Worm (Caenorhabditis elegans): Measurements from ENCODE around the gene csa-1.

Gene csa-1

ce11 chrII:9273984-9274383 is 45.5 kb downstream of the csa-1 start (continued):
- TF ChIP-seq pax-1 (tag; optimal IDR thresholded peaks at IDR 0.05) (no peak), elt-2 (tag; optimal IDR thresholded peaks at IDR 0.05) (peak; percentile 27), ceh-24 (tag; optimal IDR thresholded peaks at IDR 0.05) (no peak), Y22D7AL.16 (tag; optimal IDR thresholded peaks at IDR 0.05) (no peak), hlh-6 (tag; optimal IDR thresholded peaks at IDR 0.05) (no peak), che-1 (tag; optimal IDR thresholded peaks at IDR 0.05) (no peak), nhr-232 (tag; optimal IDR thresholded peaks at IDR 0.05) (no peak), dve-1 (tag; optimal IDR thresholded peaks at IDR 0.05) (peak; percentile 2), hlh-30 (tag; optimal IDR thresholded peaks at IDR 0.05; ENCODE audit: insufficient read depth) (peak; percentile 98), fax-1 (tag; optimal IDR thresholded peaks at IDR 0.05) (no peak), unc-86 (tag; optimal IDR thresholded peaks at IDR 0.05) (no peak), ets-4 (tag; optimal IDR thresholded peaks at IDR 0.05) (no peak), ceh-9 (tag; optimal IDR thresholded peaks at IDR 0.05) (no peak), K09A11.1 (tag; optimal IDR thresholded peaks at IDR 0.05; ENCODE audit: insufficient read depth) (no peak), odd-2 (tag; optimal IDR thresholded peaks at IDR 0.05) (no peak), hlh-15 (tag; optimal IDR thresholded peaks at IDR 0.05) (no peak), ceh-14 (tag; optimal IDR thresholded peaks at IDR 0.05) (no peak), pha-2 (tag; optimal IDR thresholded peaks at IDR 0.05) (no peak), ceh-45 (GFP tag; IDR thresholded peaks at IDR 0.05) (no peak), ztf-16 (tag; optimal IDR thresholded peaks at IDR 0.05) (no peak), F13H6.1 (tag; optimal IDR thresholded peaks at IDR 0.05) (no peak), hlh-8 (tag; optimal IDR thresholded peaks at IDR 0.05) (no peak), ceh-31 (tag; optimal IDR thresholded peaks at IDR 0.05) (peak; percentile 73), ceh-18 (tag; optimal IDR thresholded peaks at IDR 0.05) (peak; percentile 67), madf-2 (tag; optimal IDR thresholded peaks at IDR 0.05) (no peak), npax-4 (tag; optimal IDR thresholded peaks at IDR 0.05) (no peak), lim-6 (tag; optimal IDR thresholded peaks at IDR 0.05) (no peak), pag-3 (tag; optimal IDR thresholded peaks at IDR 0.05; ENCODE audit: borderline replicate concordance) (no peak), ceh-2 (tag; optimal IDR thresholded peaks at IDR 0.05) (no peak), ttx-3 (tag; optimal IDR thresholded peaks at IDR 0.05) (no peak), hlh-13 (GFP tag; optimal IDR thresholded peaks at IDR 0.05) (no peak), pha-4 (tag; optimal IDR thresholded peaks at IDR 0.05) (no peak)

ce11 chrII:9272942-9273341 is 46.6 kb downstream of the csa-1 start, which contains the start of gene C01G6.4:
Gene C01G6.4, minus strand, starts transcription at chrII:9273042.
- no peak for TF ChIP-seq nhr-232 (tag; optimal IDR thresholded peaks at IDR 0.05)
- no peak for TF ChIP-seq odd-2 (tag; optimal IDR thresholded peaks at IDR 0.05)
- TF ChIP-seq nhr-11 (tag; optimal IDR thresholded peaks at IDR 0.05): no peak
- TF ChIP-seq K09A11.1 (tag; optimal IDR thresholded peaks at IDR 0.05; ENCODE audit: insufficient read depth): no peak
- TF ChIP-seq C08G9.2 (tag; optimal IDR thresholded peaks at IDR 0.05): no peak
- no peak for TF ChIP-seq pha-4 (tag; optimal IDR thresholded peaks at IDR 0.05)
- TF ChIP-seq unc-42 (tag; optimal IDR thresholded peaks at IDR 0.05): no peak
- no peak for TF ChIP-seq K02D7.2 (tag; optimal IDR thresholded peaks at IDR 0.05)
- no peak for TF ChIP-seq ceh-2 (tag; optimal IDR thresholded peaks at IDR 0.05)
- no peak for TF ChIP-seq ttx-3 (tag; optimal IDR thresholded peaks at IDR 0.05)
- TF ChIP-seq fkh-10 (GFP tag; optimal IDR thresholded peaks at IDR 0.05): no peak
- TF ChIP-seq dmd-4 (tag; optimal IDR thresholded peaks at IDR 0.05; ENCODE audit: borderline replicate concordance): no peak
- TF ChIP-seq pqm-1 (tag; optimal IDR thresholded peaks at IDR 0.05): no peak
- no peak for TF ChIP-seq T23F11.4 (GFP tag; optimal IDR thresholded peaks at IDR 0.05)

- TF ChIP-seq ttx-3 (tag; optimal IDR thresholded peaks at IDR 0.05): no peak
- no peak for TF ChIP-seq lin-11 (tag; optimal IDR thresholded peaks at IDR 0.05)
- no peak for TF ChIP-seq unc-55 (GFP tag; optimal IDR thresholded peaks at IDR 0.05)
Measured at ce11 chrII:9271285-9271684, 48.2 kb downstream of the csa-1 start.

All from whole organism, late embryonic.